Fruit fly (Drosophila melanogaster) whole organism, pupa: ENCODE measurements around the gene CG9389.

Source experiments
- CG10348 ChIP-seq: fragments of 200-800 bp; sonication (Bioruptor generic); IDR thresholded peaks from 2 replicates; pipeline ENCODE4 v1.3.6; 2022; ENCODE audit warnings: missing biosample characterization, missing genetic modification characterization
- CG17806 ChIP-seq: fragments of 200-800 bp; sonication (Bioruptor generic); optimal IDR thresholded peaks from 2 replicates; lab custom pipeline; 2018; ENCODE audit warnings: missing biosample characterization, mild to moderate bottlenecking, missing genetic modification characterization, moderate library complexity
- CG4496 ChIP-seq: fragments of 200-800 bp; sonication (Bioruptor generic); IDR thresholded peaks from 3 replicates; pipeline ENCODE4 v1.3.6; 2022; ENCODE audit warnings: missing biosample characterization, missing genetic modification characterization
- CG9948 ChIP-seq: fragments of 200-800 bp; sonication (Bioruptor generic); optimal IDR thresholded peaks from 2 replicates; lab custom pipeline; 2018; ENCODE audit warnings: missing biosample characterization, mild to moderate bottlenecking, missing genetic modification characterization, moderate library complexity
- D1 ChIP-seq: fragments of 200-800 bp; sonication (Bioruptor generic); optimal IDR thresholded peaks from 2 replicates; lab custom pipeline; 2018; ENCODE audit warnings: missing biosample characterization, mild to moderate bottlenecking, missing genetic modification characterization, moderate library complexity
- EcR ChIP-seq: fragments of 200-800 bp; sonication (Bioruptor generic); optimal IDR thresholded peaks from 3 replicates; lab custom pipeline; 2019; ENCODE audit warnings: missing biosample characterization, missing genetic modification characterization, mild to moderate bottlenecking, moderate library complexity, missing genetic modification reagents
- Pif1B ChIP-seq: fragments of 200-800 bp; sonication (Bioruptor generic); optimal IDR thresholded peaks from 3 replicates; lab custom pipeline; 2016; ENCODE audit warnings: missing biosample characterization, missing genetic modification characterization

dm6 chr3L:21275921-21276295, 5.5 kb upstream of the CG9389 start:
- no peak for TF ChIP-seq CG9948 (tag; lab: Kevin White, UChicago)
- no peak for TF ChIP-seq D1 (tag; lab: Kevin White, UChicago)
- no peak for TF ChIP-seq CG4496 (GFP tag; lab: Robert Waterston, UW)
- TF ChIP-seq CG17806: no peak
- no peak for TF ChIP-seq Pif1B (GFP tag; lab: Kevin White, UChicago)
- TF ChIP-seq EcR (GFP tag; lab: Kevin White, UChicago): no peak
- TF ChIP-seq CG10348 (GFP tag; lab: Robert Waterston, UW): no peak
